Fruit fly (Drosophila melanogaster): Measurements from ENCODE around the gene Sbf.

The Sbf gene

DNA sequence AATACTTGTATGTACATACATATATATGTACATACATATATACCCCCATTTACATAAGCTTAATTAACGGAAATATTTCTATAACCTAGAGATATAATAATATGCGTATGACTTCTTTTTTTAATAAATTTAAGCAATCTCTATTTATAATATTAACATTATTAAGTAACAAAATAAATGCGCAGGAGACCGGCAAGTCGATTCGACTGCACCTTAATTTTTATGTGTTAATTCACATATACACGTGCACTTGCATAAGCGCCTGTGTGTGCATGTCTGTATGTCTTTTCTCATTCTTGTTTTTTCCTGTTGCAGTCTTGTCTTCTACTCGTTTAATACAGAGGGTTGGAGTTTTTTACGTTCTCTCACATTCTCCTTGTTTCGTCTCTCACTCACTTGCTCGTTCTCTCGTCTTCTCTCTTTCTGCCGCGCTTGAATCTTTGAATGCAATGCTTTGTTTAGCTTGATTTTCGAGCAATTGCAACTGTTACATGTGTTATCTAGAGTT is 16.5 kb downstream of the Sbf start:
- no peak for TF ChIP-seq noc (tag; optimal IDR thresholded peaks at IDR 0.05)

DNA sequence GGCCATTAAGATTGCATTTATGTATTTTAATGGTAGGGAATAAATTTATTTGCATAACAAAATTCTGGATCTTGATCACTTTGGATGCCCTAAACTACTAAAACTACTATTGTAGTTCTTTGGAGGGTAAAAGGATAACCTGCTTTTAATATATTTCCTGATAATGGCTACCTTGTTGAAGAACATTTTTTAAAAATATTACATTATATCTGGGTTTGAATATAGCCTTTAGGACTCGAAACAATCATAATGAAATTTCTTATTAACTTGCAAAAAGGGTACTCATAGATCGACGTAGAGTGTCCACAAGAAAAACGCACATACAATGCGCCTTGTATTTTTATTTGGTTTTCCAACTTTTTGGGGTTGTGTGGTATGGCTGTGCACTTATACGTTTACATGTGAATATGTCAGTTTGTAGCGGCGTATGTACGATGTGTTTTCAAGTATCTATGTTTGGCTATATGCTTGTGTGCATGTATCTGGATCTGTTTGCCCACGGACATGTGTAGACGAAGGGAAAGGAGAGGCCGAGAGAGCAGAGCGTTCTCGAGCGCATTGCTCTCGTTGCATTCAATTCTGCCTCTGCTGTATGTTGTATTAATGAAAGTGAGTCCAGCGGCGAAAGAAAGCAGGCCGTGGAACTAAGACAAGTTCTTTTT is 17.3 kb downstream of the Sbf start:
- TF ChIP-seq noc (tag; optimal IDR thresholded peaks at IDR 0.05): no peak

DNA sequence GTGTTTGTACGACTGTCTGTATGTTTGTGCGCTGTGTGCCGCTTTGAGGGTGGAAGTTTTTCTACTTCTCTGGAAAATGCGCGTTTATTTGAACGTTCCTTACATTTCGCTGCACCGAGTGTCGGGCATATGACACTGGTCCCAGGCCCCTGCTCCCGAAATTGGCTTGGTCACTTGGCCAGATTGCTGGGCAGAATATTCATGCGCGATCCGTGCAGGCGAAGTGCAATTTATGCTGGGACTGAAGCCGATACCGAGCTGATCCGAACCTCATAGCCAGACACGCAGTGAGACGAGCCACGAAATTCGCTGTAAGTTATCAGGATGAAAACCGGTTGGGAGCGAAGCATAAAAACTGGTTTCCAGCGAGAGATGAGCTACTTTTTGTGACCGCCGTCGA is 17.9 kb downstream of the Sbf start:
- TF ChIP-seq noc (tag; optimal IDR thresholded peaks at IDR 0.05): no peak

DNA sequence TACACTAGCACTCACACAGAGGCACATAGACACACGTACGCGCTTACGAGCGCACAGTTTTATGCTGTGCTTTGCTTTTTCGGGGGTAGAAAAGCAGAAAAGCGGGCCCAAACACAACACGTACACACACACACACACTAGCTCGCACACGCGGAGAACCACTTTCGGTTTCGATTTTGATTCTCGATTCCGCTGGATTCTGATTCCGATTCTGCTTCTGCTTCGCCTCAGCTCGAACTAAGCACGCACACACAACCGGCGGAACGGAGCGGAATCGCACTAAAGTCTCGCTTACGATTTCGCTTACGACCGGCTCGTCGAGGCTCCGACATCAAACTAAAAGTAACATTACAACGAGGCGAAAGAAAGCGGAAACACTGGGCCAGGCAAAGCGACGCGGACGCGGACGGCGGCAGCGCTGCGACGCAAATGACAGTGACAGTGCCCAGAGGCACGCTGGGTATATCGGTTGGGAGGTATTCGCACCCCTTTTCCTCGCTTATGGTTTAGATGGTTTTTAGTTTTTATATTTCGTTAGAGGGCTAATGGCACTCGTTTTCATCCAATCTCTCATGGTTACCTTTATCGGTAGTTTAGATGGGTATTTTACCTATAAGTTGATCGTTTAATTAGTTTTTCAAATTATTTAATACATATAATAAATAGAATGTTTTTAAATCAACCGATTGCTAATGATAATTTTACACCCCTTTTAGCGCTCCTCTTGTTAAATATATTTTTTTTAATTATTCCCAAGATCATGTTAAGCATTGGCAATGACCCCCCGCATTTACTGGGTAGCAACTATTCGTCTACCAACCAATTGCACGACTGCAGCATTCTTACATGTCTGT is 18.5 kb downstream of the Sbf start:
- TF ChIP-seq noc (tag; optimal IDR thresholded peaks at IDR 0.05): no peak

DNA sequence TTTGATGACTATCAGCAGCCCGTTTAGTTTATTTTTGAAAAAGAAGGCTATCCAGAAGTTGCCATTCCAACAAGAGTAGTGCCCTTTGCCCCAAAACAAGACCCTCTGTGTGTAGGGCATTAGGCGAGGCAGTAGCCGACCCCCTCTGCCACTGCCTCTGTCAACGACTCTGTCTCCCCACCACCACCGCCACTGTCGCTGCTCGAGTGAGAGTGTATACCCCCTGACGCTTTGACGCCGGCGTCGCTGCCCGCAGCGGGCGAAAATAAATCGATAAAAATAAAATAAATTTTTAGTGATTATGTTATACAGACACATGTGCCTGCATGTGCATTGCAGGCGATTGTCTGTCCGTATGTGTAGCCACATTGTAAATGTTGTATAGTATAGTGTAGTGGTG is 19.7 kb downstream of the Sbf start:
- no peak for TF ChIP-seq noc (tag; optimal IDR thresholded peaks at IDR 0.05)

DNA sequence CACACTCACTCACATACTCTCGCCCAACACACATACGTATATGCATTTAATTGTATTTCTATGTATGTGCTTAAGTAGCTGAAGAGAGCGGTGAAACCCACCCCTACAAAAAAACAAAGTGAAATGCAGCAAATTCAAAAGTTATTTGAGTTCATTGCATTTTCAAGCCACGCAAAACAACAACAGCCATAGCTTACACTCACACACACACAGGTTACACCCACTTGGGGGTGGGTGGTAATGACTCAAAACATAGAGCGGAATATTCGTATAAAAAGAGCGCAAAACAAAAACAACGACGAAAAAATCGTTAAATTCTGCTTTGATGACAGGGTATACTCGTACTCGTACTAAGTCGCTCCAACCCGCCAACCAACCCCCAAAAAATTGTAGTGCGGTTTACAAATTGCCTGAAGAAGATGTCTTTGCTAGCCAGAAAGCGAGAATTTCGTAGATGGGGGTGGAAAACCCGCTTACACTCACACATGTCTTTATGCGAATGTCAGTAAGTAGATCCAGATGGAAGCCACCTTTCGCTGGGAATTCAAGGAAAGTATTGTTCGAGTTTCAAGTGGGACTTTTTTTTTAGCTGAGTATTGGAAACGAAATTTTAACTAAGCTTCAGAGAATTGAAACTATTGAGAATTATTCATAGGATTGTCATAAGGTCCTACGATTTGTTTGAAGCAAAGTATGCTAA is 20.5 kb downstream of the Sbf start:
- TF ChIP-seq noc (tag; optimal IDR thresholded peaks at IDR 0.05): no peak

DNA sequence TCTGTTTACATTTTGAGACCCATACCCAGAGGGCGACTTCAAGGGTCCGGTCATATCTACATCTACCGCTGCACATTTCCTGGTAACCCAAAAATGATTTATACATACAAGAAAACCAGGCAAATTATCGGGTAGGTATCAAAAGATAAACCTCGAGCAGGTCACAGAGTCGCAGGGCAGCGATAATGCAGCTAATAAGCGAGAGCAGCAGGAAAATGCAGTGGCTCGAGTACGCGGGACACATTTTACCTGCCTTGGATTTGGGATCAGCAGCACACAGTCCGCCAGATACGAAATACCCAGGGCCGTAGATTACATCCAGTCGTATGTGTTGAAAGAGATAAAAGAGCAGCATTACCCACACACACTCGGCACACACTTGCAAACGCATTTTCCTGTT is 21.5 kb downstream of the Sbf start:
- no peak for TF ChIP-seq noc (tag; optimal IDR thresholded peaks at IDR 0.05)

DNA sequence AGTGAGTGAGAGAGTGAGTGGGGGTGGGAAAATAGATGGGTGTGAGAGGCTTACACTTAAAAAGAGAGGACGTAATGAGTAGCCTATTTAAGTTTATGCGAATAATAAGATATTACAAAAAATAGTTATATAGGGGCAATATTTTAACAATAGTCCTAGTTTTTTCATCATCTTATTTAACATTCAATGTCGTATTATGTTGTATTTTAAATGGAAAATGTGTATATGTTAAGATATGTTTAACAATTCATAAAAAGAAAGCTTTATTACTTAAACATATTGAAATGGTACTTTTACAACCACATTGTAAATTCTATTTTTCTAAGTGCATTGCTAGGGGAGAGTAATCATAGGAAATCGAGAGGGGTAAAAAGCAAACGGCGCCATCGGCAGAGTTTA is 22.8 kb downstream of the Sbf start:
- TF ChIP-seq noc (tag; optimal IDR thresholded peaks at IDR 0.05): peak; percentile 7

DNA sequence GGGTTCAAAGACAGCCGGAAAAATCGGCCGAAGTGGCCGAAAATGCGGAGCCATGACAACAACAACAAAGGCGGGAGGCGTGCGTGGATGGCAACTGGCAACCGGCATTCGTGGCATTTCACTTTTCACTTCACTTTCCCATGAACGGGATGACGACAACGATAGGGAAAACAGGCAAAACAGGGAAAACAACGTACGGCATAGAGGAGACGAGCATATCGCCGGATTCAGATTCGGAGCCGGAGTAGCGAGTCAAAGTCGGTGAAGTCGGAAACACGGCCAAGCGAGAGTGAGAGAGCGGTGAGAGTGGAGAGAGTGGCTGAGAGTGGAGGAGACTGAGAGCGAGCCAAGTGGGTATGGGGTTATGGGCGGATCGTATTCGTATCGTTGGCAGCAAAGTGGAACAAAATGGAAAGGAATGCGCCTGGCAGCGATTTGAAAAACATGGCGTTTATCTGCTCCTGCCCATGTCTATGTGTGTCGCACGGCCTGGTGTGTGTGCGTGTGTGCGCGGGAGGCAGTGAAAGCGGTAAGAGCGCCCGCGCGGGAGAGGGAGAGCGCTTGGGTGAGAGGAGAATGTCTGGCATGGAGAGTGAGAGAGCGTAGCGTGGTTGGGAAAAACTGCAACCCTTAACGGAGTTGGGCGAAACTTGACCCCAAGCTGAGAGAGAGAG is 23.3 kb downstream of the Sbf start:
- no peak for TF ChIP-seq noc (tag; optimal IDR thresholded peaks at IDR 0.05)

DNA sequence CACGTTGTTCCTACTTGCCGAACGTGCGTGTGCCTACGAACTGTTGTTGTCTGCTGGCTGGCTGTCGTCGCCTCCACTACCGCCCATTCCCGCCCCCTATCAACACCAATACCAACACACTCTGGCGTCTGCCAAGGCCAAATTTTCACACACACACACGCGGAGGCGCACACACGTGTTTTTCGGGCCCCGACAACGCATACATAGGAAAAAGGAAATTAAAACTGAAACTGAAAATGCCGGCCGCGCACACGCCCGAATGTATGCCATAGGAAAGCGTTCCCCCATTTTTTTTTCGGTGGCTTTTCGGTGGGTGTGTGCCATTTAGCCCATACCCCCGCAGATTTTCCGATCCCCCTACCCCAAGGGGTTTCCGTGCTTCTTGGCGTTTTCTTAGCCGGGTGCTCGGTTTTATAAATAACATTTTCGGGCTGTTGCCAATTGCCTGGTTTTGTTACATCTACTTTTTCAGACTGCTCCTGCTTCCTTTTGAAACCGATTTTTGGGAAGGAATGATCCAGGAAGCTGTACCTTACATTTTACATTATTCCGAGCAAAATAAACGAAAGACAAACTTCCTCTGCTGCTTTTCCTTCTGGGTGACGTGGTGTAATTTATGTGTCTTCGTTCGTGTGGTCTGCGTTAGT is 24.4 kb downstream of the Sbf start:
- TF ChIP-seq noc (tag; optimal IDR thresholded peaks at IDR 0.05): no peak

DNA sequence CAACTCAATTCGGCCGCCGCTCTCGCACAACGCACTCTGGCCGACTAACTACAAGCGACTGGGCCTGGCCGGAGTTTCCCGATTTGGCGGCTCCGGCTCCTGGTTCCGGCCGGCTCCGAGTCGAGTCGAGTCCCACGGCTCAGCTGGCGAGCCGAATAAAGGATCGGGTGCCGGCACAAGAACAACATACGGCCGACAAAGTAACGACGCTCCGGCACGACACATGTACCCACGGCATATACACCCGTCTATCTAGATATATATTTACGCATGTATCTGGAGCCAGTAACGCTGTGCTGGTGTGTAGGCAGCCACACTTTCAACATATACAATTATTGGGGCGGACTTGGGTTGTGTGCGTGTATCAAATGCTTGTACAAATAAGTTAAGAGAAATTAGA is 25.3 kb downstream of the Sbf start:
- no peak for TF ChIP-seq noc (tag; optimal IDR thresholded peaks at IDR 0.05)

DNA sequence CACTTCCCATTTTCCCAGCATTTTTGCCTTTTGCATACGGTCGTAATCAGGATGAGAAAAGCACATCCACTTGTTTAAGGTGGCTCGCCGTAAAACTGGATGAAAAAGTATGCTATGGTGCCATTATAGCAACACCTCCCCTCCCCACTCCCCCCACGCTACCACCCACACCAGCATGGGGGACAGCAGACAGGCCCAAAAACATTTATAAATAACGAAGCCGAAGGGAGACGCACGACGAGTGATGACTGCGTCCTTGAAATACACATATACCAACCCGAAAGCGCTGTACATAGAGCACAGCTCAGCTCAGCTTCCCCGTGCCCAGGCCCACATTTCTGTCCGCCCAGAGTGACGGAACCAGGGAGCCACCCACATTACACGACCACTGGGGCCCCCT is 26.0 kb downstream of the Sbf start:
- no peak for TF ChIP-seq noc (tag; optimal IDR thresholded peaks at IDR 0.05)

DNA sequence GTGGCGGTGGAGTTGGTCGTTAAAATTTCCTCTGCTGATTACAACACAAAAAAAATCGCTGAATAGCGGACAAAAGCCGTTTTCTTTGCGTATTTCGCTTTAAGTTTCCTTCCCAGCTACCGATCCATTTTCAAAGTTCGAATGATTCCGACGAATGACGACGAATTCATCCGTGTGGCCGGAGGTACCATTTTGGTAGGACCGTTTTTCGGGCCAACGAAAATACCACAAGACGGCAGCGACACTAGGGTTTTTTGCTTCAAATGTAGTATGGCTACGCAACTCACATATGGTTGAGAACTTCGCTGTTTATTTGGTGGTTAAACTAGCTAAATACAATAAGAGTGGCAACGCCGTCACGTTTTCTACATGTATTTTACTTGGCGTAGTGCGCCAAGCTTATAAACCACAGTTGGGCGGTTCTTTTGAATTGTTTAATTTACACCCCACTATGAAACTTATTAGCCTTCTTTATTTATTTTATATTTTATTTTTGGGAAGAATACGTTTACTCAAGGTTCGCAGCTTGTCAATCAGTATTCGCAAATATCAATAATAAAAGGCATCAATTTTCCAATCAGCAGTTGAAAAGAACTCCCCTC is 32.4 kb downstream of the Sbf start, which contains the start of gene Lk6:
Gene Lk6, minus strand, starts transcription at position 179 of the 602 bp plus-strand sequence.
- TF ChIP-seq noc (tag; optimal IDR thresholded peaks at IDR 0.05): peak; percentile 73

DNA sequence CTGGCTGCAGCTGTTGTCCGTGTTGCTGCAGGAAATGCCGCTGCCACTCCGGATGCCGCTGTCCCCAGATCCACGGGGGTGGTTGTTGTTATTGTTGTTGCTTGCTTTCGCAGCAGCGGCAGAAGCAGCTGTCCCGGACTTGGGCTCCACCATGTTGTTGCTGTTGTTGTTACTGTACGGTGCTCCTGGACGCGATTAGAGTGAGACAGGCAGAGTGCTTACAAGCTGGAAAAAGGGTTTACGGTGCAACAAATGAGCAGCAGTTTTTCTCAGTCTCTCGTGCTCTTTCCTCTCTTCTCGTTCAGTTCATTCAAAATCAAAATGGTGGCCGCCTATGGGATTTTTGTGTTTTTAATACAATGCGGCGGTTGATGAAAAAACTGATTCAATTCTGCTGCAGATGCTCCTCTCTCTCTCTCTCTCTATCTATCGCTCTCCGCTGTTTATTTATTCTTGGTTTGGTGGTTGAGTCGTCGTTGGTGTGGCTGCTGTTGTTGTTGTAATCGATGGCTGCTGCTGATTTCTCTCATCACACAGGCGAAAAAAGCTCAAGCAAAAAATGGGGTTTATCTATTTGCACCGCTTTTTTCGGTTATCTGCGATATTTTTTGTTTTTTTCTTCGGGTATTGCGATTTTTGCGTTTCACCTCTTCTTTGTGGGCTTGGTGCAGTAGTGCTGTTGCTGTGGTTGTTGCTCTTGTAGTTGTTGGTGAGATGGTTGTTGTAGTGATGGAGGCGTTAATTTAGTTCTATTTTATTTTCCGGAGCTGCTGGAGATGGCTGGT is 33.1 kb downstream of the Sbf start:
- TF ChIP-seq noc (tag; optimal IDR thresholded peaks at IDR 0.05): no peak
